Worm (Caenorhabditis elegans): ENCODE results near the gene hpo-40.

- TF ChIP-seq nhr-237 (tag; optimal IDR thresholded peaks at IDR 0.05), result no peak
- no peak for TF ChIP-seq fkh-10 (GFP tag; optimal IDR thresholded peaks at IDR 0.05)
- no peak for TF ChIP-seq T20F7.1 (GFP tag; optimal IDR thresholded peaks at IDR 0.05)
- no peak for TF ChIP-seq lin-15B (tag; optimal IDR thresholded peaks at IDR 0.05)
- no peak for TF ChIP-seq vab-7 (GFP tag; IDR thresholded peaks at IDR 0.05)
- TF ChIP-seq lin-13 (GFP tag; optimal IDR thresholded peaks at IDR 0.05), result no peak
- no peak for TF ChIP-seq fos-1 (tag; optimal IDR thresholded peaks at IDR 0.05)
- TF ChIP-seq attf-4 (tag; optimal IDR thresholded peaks at IDR 0.05), result no peak
- TF ChIP-seq unc-130 (GFP tag; optimal IDR thresholded peaks at IDR 0.05), result no peak
- TF ChIP-seq set-16 (GFP tag; IDR thresholded peaks at IDR 0.05), result no peak
- no peak for TF ChIP-seq unc-62 (GFP tag; optimal IDR thresholded peaks at IDR 0.05 in 1 of 2)
- no peak for TF ChIP-seq unc-62 (tag; optimal IDR thresholded peaks at IDR 0.05)
Measured at ce11 chrV:10244018-10244720, 31.4 kb downstream of the hpo-40 start.

Data from whole organism, L4 larva.